Fruit fly (Drosophila melanogaster) S2 (cell line): Measurements from ENCODE around the gene CG33928.

Experiments
- CG8478 ChIP-seq: fragments of >200 bp; optimal IDR thresholded peaks from 2 replicates; lab custom pipeline; 2018
- CTCF ChIP-seq, 2 experiments: fragments of >200 bp; optimal IDR thresholded peaks; 2 replicates each; lab custom pipeline; 2018

Gene CG33928

dm6 chr2L:17436500-17436899 lies at the start of gene CG33928:
Gene CG33928 (minus strand): TSS chr2L:17436600.
- TF ChIP-seq CTCF (optimal IDR thresholded peaks at IDR 0.05; lab: Kevin White, UChicago) (no peak), CG8478 (lab: Kevin White, UChicago) (no peak)

- TF ChIP-seq CTCF (optimal IDR thresholded peaks at IDR 0.05; lab: Kevin White, UChicago) (no peak), CG8478 (lab: Kevin White, UChicago) (no peak)
These were observed 49.1 kb upstream of the CG33928 start, which contains the start of the genes CG43221 and CG43645 for dm6 chr2L:17485457-17485856. Gene CG43221 (plus strand): TSS chr2L:17485757. Gene CG43645 (plus strand): TSS chr2L:17485757.

dm6 chr2L:17484174-17484573 lies 47.8 kb upstream of the CG33928 start, which contains the start of the genes GCS2beta and CG5131:
Gene GCS2beta (minus strand): TSS chr2L:17484307.
Gene CG5131 (plus strand): TSS chr2L:17484501.
- TF ChIP-seq CTCF (optimal IDR thresholded peaks at IDR 0.05; lab: Kevin White, UChicago): peak in 1 of 2 experiments; percentile 18
- TF ChIP-seq CG8478 (lab: Kevin White, UChicago): no peak

dm6 chr2L:17480943-17481580 lies 44.7 kb upstream of the CG33928 start, which contains the start of the genes fws and Lamtor3:
Gene fws (minus strand): TSS chr2L:17481029.
Gene Lamtor3 (plus strand): TSS chr2L:17481231.
- TF ChIP-seq CTCF (optimal IDR thresholded peaks at IDR 0.05; lab: Kevin White, UChicago): no peak

- TF ChIP-seq CTCF (optimal IDR thresholded peaks at IDR 0.05; lab: Kevin White, UChicago) (peak in 1 of 2 experiments; percentile 28), CG8478 (lab: Kevin White, UChicago) (no peak)
These were observed 41.3 kb upstream of the CG33928 start, which contains the start of gene cass for dm6 chr2L:17477710-17478109. Gene cass (minus strand): TSS chr2L:17477888.

- no peak for TF ChIP-seq CG8478 (lab: Kevin White, UChicago)
- no peak for TF ChIP-seq CTCF (optimal IDR thresholded peaks at IDR 0.05; lab: Kevin White, UChicago)
These were observed 36.5 kb upstream of the CG33928 start, which contains the start of gene BicD for dm6 chr2L:17472582-17473524. Gene BicD (minus strand): TSS chr2L:17473215.

- no peak for TF ChIP-seq CTCF (optimal IDR thresholded peaks at IDR 0.05; lab: Kevin White, UChicago)
- no peak for TF ChIP-seq CG8478 (lab: Kevin White, UChicago)
These were observed 35.1 kb upstream of the CG33928 start, which contains the start of gene Sgt for dm6 chr2L:17471524-17471923. Gene Sgt (plus strand): TSS chr2L:17471603.

- no peak for TF ChIP-seq CG8478 (lab: Kevin White, UChicago)
- TF ChIP-seq CTCF (optimal IDR thresholded peaks at IDR 0.05; lab: Kevin White, UChicago): no peak
These were observed 34.2 kb upstream of the CG33928 start for dm6 chr2L:17470630-17471029.

dm6 chr2L:17466950-17467349 lies 30.6 kb upstream of the CG33928 start:
- TF ChIP-seq CG8478 (lab: Kevin White, UChicago) (no peak), CTCF (optimal IDR thresholded peaks at IDR 0.05; lab: Kevin White, UChicago) (no peak)

dm6 chr2L:17465915-17466677 lies 29.7 kb upstream of the CG33928 start:
- TF ChIP-seq CTCF (optimal IDR thresholded peaks at IDR 0.05; lab: Kevin White, UChicago): peak; percentile 48 to 54
- TF ChIP-seq CG8478 (lab: Kevin White, UChicago): no peak

- TF ChIP-seq CG8478 (lab: Kevin White, UChicago) (no peak), CTCF (optimal IDR thresholded peaks at IDR 0.05; lab: Kevin White, UChicago) (no peak)
These were observed 21.5 kb upstream of the CG33928 start, which contains the start of gene CG18563 for dm6 chr2L:17457944-17458343. Gene CG18563 (minus strand): TSS chr2L:17458044.

dm6 chr2L:17455823-17456222 lies 19.4 kb upstream of the CG33928 start, which contains the start of gene SPH93:
Gene SPH93 (minus strand): TSS chr2L:17455923.
- no peak for TF ChIP-seq CTCF (optimal IDR thresholded peaks at IDR 0.05; lab: Kevin White, UChicago)
- TF ChIP-seq CG8478 (lab: Kevin White, UChicago): no peak

dm6 chr2L:17452624-17453023 lies 16.2 kb upstream of the CG33928 start, which contains the start of gene CG5050:
Gene CG5050 (plus strand): TSS chr2L:17452924.
- TF ChIP-seq CG8478 (lab: Kevin White, UChicago) (no peak), CTCF (optimal IDR thresholded peaks at IDR 0.05; lab: Kevin White, UChicago) (no peak)

dm6 chr2L:17452084-17452483 lies 15.7 kb upstream of the CG33928 start:
- TF ChIP-seq CTCF (optimal IDR thresholded peaks at IDR 0.05; lab: Kevin White, UChicago): no peak
- no peak for TF ChIP-seq CG8478 (lab: Kevin White, UChicago)
